Worm (Caenorhabditis elegans) whole organism, L2 larva: Measurements from ENCODE around the gene str-174.

Experiments
- C34F6.9 ChIP-seq: fragments of 150-350 bp; optimal IDR thresholded peaks from 2 replicates; lab custom pipeline; 2014; ENCODE audit warnings: missing biosample characterization, missing genetic modification characterization
- F13H6.1 ChIP-seq: sonication (generic microtip); optimal IDR thresholded peaks from 2 replicates; lab custom pipeline; 2016; ENCODE audit warnings: missing genetic modification characterization, missing compliant biosample characterization
- Y55F3AM.14 ChIP-seq: fragments of 200-800 bp; sonication (Bioruptor generic); optimal IDR thresholded peaks from 2 replicates; lab custom pipeline; 2018; ENCODE audit warnings: mild to moderate bottlenecking, missing genetic modification characterization, missing compliant biosample characterization
- ZK546.5 ChIP-seq: sonication (generic microtip); optimal IDR thresholded peaks from 2 replicates; lab custom pipeline; 2017; ENCODE audit warnings: missing biosample characterization, missing genetic modification characterization
- alr-1 ChIP-seq: fragments of 150-350 bp; optimal IDR thresholded peaks from 2 replicates; lab custom pipeline; 2014; ENCODE audit warnings: missing biosample characterization, missing genetic modification characterization
- ama-1 ChIP-seq: fragments of 150-350 bp; optimal IDR thresholded peaks from 2 replicates; lab custom pipeline; 2018; ENCODE audit warnings: inconsistent platforms
- ceh-82 ChIP-seq: fragments of 150-350 bp; optimal IDR thresholded peaks from 2 replicates; lab custom pipeline; 2014; ENCODE audit warnings: missing biosample characterization, missing genetic modification characterization
- crh-2 ChIP-seq: sonication (generic microtip); optimal IDR thresholded peaks from 2 replicates; lab custom pipeline; 2017; ENCODE audit warnings: missing biosample characterization, missing genetic modification characterization
- dmd-4 ChIP-seq: sonication (generic microtip); optimal IDR thresholded peaks from 2 replicates; lab custom pipeline; 2017; ENCODE audit warnings: missing biosample characterization, missing genetic modification characterization
- egl-27 ChIP-seq: sonication (generic microtip); optimal IDR thresholded peaks from 3 replicates; lab custom pipeline; 2017; ENCODE audit warnings: missing biosample characterization, missing genetic modification reagents, missing genetic modification characterization
- fos-1 ChIP-seq: fragments of 150-350 bp; optimal IDR thresholded peaks from 2 replicates; lab custom pipeline; 2014; ENCODE audit warnings: missing biosample characterization, missing genetic modification characterization
- gmeb-1 ChIP-seq: fragments of 150-350 bp; optimal IDR thresholded peaks from 2 replicates; lab custom pipeline; 2014; ENCODE audit warnings: missing biosample characterization, missing genetic modification characterization
- lin-11 ChIP-seq: fragments of 150-350 bp; sonication (generic microtip); optimal IDR thresholded peaks from 2 replicates; lab custom pipeline; 2014; ENCODE audit warnings: missing biosample characterization, missing genetic modification characterization, inconsistent platforms, mixed read lengths
- lin-39 ChIP-seq: fragments of 150-350 bp; optimal IDR thresholded peaks from 2 replicates; lab custom pipeline; 2014; ENCODE audit warnings: missing biosample characterization, missing genetic modification reagents, missing genetic modification characterization
- lsy-2 ChIP-seq, 2 experiments: fragments of 150-350 bp in 1 of 2; sonication (generic microtip) in 1 of 2; optimal IDR thresholded peaks; 2 replicates each; lab custom pipeline; 2014 to 2017; ENCODE audit warnings: missing biosample characterization in 2 of 2, missing genetic modification characterization in 2 of 2
- mbf-1 ChIP-seq: sonication (generic microtip); optimal IDR thresholded peaks from 2 replicates; lab custom pipeline; 2017; ENCODE audit warnings: missing biosample characterization, missing genetic modification characterization
- nhr-10 ChIP-seq: sonication (generic microtip); optimal IDR thresholded peaks from 2 replicates; lab custom pipeline; 2017; ENCODE audit warnings: missing biosample characterization, missing genetic modification characterization
- nhr-11 ChIP-seq: fragments of 150-350 bp; optimal IDR thresholded peaks from 2 replicates; lab custom pipeline; 2014; ENCODE audit warnings: missing biosample characterization, missing genetic modification characterization
- nhr-12 ChIP-seq: fragments of 150-350 bp; optimal IDR thresholded peaks from 2 replicates; lab custom pipeline; 2014; ENCODE audit warnings: missing biosample characterization, missing genetic modification characterization
- nhr-129 ChIP-seq: fragments of 150-350 bp; optimal IDR thresholded peaks from 2 replicates; lab custom pipeline; 2014; ENCODE audit warnings: missing biosample characterization, missing genetic modification characterization
- nhr-21 ChIP-seq: fragments of 150-350 bp; optimal IDR thresholded peaks from 2 replicates; lab custom pipeline; 2014; ENCODE audit warnings: missing biosample characterization, missing genetic modification characterization
- nhr-23 ChIP-seq: fragments of 150-350 bp; optimal IDR thresholded peaks from 2 replicates; lab custom pipeline; 2014; ENCODE audit warnings: missing biosample characterization, missing genetic modification reagents, missing genetic modification characterization
- nhr-237 ChIP-seq: fragments of 150-350 bp; optimal IDR thresholded peaks from 2 replicates; lab custom pipeline; 2014; ENCODE audit warnings: missing biosample characterization, missing genetic modification characterization
- nhr-25 ChIP-seq: fragments of 150-350 bp; sonication (generic microtip); optimal IDR thresholded peaks from 3 replicates; lab custom pipeline; 2014; ENCODE audit warnings: missing biosample characterization, missing genetic modification characterization
- nhr-6 ChIP-seq: fragments of 150-350 bp; optimal IDR thresholded peaks from 2 replicates; lab custom pipeline; 2014; ENCODE audit warnings: missing biosample characterization, missing genetic modification characterization
- peb-1 ChIP-seq: fragments of 150-350 bp; optimal IDR thresholded peaks from 2 replicates; lab custom pipeline; 2014; ENCODE audit warnings: missing biosample characterization, missing genetic modification characterization
- sem-4 ChIP-seq: fragments of 150-350 bp; optimal IDR thresholded peaks from 2 replicates; lab custom pipeline; 2014; ENCODE audit warnings: missing biosample characterization, missing genetic modification reagents, missing genetic modification characterization
- skn-1 ChIP-seq: sonication (generic microtip); optimal IDR thresholded peaks from 2 replicates; lab custom pipeline; 2017; ENCODE audit warnings: missing biosample characterization, missing genetic modification characterization
- sma-3 ChIP-seq: sonication (generic microtip); optimal IDR thresholded peaks from 2 replicates; lab custom pipeline; 2016; ENCODE audit warnings: missing genetic modification reagents, missing genetic modification characterization, missing compliant biosample characterization
- sma-9 ChIP-seq, 2 experiments: fragments of 150-350 bp in 1 of 2; sonication (generic microtip) in 1 of 2; optimal IDR thresholded peaks; 2 replicates each; lab custom pipeline; 2014 to 2016; ENCODE audit warnings: missing genetic modification characterization in 2 of 2, mild to moderate bottlenecking in 1 of 2, missing biosample characterization in 1 of 2, missing compliant biosample characterization in 1 of 2, missing genetic modification reagents in 1 of 2, moderate library complexity in 1 of 2
- snpc-4 ChIP-seq: fragments of 150-350 bp; optimal IDR thresholded peaks from 2 replicates; lab custom pipeline; 2014; ENCODE audit warnings: missing biosample characterization, missing genetic modification characterization
- unc-39 ChIP-seq: fragments of 150-350 bp; optimal IDR thresholded peaks from 2 replicates; lab custom pipeline; 2014; ENCODE audit warnings: missing biosample characterization, missing genetic modification characterization
- unc-55 ChIP-seq: fragments of 150-350 bp; sonication (generic microtip); optimal IDR thresholded peaks from 3 replicates; lab custom pipeline; 2014; ENCODE audit warnings: missing biosample characterization, missing genetic modification reagents, missing genetic modification characterization
- unc-62 ChIP-seq: fragments of 150-350 bp; optimal IDR thresholded peaks from 2 replicates; lab custom pipeline; 2014; ENCODE audit warnings: missing biosample characterization, missing genetic modification reagents, missing genetic modification characterization
- zag-1 ChIP-seq: fragments of 150-350 bp; optimal IDR thresholded peaks from 2 replicates; lab custom pipeline; 2014; ENCODE audit warnings: missing biosample characterization, missing genetic modification characterization
- ztf-1 ChIP-seq: fragments of 200-800 bp; sonication (Bioruptor generic); conservative IDR thresholded peaks from 2 replicates; pipeline ENCODE4 v1.3.6; 2022; ENCODE audit warnings: missing genetic modification characterization, missing compliant biosample characterization

str-174 gene

DNA sequence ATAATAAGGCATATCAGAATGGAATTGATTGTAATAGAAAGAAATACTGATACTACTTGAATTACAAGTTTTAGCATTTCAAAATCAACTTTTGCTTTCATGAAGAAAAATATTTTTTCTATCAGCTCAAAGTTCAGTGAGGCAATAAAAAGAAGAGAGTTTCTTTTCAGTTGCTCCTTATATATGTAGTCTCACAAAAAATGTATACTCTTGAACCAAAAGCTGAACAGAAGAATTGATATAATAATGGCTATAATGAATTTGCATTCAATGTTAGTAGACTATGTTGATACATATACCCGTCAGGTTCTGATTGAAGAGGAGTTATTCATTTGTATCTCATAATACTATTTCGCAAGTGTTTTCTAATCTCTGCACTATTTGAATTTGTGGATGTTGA, at the start of gene str-174:
Gene str-174 (minus strand): TSS at position 101 of the 400 bp plus-strand sequence.
- TF ChIP-seq ztf-1 (GFP tag; lab: Robert Waterston, UW) (no peak), sma-3 (GFP tag; lab: Kevin White, UChicago) (no peak), fos-1 (no peak), mbf-1 (no peak), lin-11 (tag; lab: Kevin White, UChicago) (no peak), snpc-4 (tag; lab: Kevin White, UChicago) (no peak), unc-39 (tag; lab: Kevin White, UChicago) (no peak), nhr-6 (no peak), ZK546.5 (tag; lab: Kevin White, UChicago) (no peak)

DNA sequence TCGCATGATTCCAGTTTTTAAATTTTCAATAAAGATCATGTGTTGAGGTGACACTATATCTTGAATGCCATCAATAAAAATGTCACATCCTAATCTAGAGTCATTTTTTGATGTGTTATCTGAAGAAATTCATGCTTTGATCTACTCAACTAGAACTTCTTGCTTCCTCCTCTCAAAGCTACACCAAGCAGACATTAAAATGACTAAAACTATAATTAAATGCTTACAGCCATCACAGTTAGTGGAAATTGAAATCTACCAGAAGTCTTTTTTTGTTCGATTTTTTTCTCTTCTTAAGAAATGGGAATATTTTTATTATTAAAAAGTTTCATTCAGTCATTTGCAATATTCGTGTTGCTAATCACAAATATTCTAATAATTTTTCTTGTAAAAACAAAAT, 43.3 kb upstream of the str-174 start, which contains the start of gene str-158:
Gene str-158 (plus strand): TSS at position 301 of the 400 bp plus-strand sequence.
- TF ChIP-seq ama-1 (lab: Kevin White, UChicago), result no peak
- no peak for TF ChIP-seq lsy-2 (tag; optimal IDR thresholded peaks at IDR 0.05; lab: Kevin White, UChicago)
- no peak for TF ChIP-seq nhr-25 (tag; lab: Kevin White, UChicago)
- TF ChIP-seq dmd-4, result no peak
- TF ChIP-seq nhr-10 (tag; lab: Kevin White, UChicago), result no peak
- TF ChIP-seq unc-39 (tag; lab: Kevin White, UChicago), result no peak
- TF ChIP-seq alr-1 (tag; lab: Kevin White, UChicago), result no peak
- TF ChIP-seq Y55F3AM.14 (GFP tag; lab: Kevin White, UChicago), result no peak
- TF ChIP-seq ceh-82 (tag; lab: Kevin White, UChicago), result no peak
- TF ChIP-seq mbf-1, result no peak
- no peak for TF ChIP-seq zag-1
- no peak for TF ChIP-seq sem-4 (tag; lab: Kevin White, UChicago)
- no peak for TF ChIP-seq lin-39
- no peak for TF ChIP-seq nhr-21 (tag; lab: Kevin White, UChicago)
- no peak for TF ChIP-seq nhr-11 (tag; lab: Kevin White, UChicago)
- no peak for TF ChIP-seq unc-55 (GFP tag; lab: Kevin White, UChicago)
- no peak for TF ChIP-seq peb-1 (tag; lab: Kevin White, UChicago)
- no peak for TF ChIP-seq nhr-12 (tag; lab: Kevin White, UChicago)

DNA sequence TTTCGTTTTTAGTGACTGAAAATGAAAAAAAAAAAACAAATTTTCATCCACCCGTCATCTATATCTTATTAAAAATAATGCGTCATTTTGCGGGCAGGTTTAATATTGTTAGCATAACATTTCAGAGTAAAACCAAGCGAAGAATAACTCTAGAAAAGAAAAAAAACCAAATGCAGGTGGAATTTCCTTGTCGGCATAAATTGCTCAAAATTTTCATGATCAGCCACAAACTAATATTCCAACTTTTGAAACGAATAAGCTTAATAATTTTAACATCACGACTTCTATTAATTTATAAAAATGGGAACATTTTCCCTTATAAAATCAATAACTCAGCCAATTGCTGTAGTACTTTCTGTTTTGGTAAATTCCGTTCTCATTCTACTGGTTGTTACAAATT, 41.2 kb upstream of the str-174 start, which contains the start of gene str-155:
Gene str-155 (plus strand): TSS at position 301 of the 400 bp plus-strand sequence.
- TF ChIP-seq nhr-21 (tag; lab: Kevin White, UChicago) (no peak), ZK546.5 (tag; lab: Kevin White, UChicago) (no peak), nhr-12 (tag; lab: Kevin White, UChicago) (no peak), gmeb-1 (tag; lab: Kevin White, UChicago) (no peak), ama-1 (lab: Kevin White, UChicago) (no peak), sem-4 (tag; lab: Kevin White, UChicago) (no peak), mbf-1 (no peak), F13H6.1 (no peak), fos-1 (no peak), zag-1 (no peak), nhr-25 (tag; lab: Kevin White, UChicago) (no peak), sma-3 (GFP tag; lab: Kevin White, UChicago) (no peak), nhr-129 (no peak), C34F6.9 (tag; lab: Kevin White, UChicago) (no peak), sma-9 (GFP tag; optimal IDR thresholded peaks at IDR 0.05; lab: Kevin White, UChicago) (no peak), sma-9 (tag; optimal IDR thresholded peaks at IDR 0.05; lab: Kevin White, UChicago) (no peak), nhr-237 (tag; lab: Kevin White, UChicago) (no peak)

DNA sequence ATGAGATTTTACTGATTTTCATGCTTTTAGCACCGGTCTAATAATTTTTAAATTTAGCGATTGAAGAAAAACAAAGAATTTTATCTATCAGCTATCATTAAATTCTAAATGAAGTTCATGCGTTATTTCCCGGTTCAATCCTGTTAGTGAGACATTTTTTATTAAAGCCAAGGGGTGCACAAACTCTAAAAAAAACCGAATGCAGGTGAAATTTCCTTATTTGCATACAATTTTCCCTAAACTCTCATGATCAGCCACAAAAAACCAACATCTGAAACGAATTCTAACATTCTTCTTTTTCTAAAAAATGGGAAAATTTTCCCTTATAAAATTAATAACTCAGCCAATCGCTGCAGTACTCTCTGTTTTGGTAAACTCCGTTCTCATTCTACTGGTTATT, 38.6 kb upstream of the str-174 start, which contains the start of gene str-156:
Gene str-156 (plus strand): TSS at position 301 of the 400 bp plus-strand sequence.
- TF ChIP-seq skn-1 (tag; lab: Kevin White, UChicago), result no peak
- no peak for TF ChIP-seq ZK546.5 (tag; lab: Kevin White, UChicago)
- TF ChIP-seq sma-3 (GFP tag; lab: Kevin White, UChicago), result no peak
- no peak for TF ChIP-seq nhr-23
- TF ChIP-seq Y55F3AM.14 (GFP tag; lab: Kevin White, UChicago), result no peak
- TF ChIP-seq mbf-1, result no peak
- TF ChIP-seq nhr-25 (tag; lab: Kevin White, UChicago), result no peak
- no peak for TF ChIP-seq nhr-10 (tag; lab: Kevin White, UChicago)
- no peak for TF ChIP-seq unc-62 (GFP tag; lab: Kevin White, UChicago)
- TF ChIP-seq egl-27 (tag; lab: Kevin White, UChicago), result no peak
- no peak for TF ChIP-seq crh-2 (tag; lab: Kevin White, UChicago)
- TF ChIP-seq snpc-4 (tag; lab: Kevin White, UChicago), result no peak
- no peak for TF ChIP-seq nhr-21 (tag; lab: Kevin White, UChicago)
- TF ChIP-seq nhr-11 (tag; lab: Kevin White, UChicago), result no peak
